Worm (Caenorhabditis elegans) whole organism, L1 larva: Measurements from ENCODE around the gene F13A2.5.

Source experiments
- aha-1 ChIP-seq: fragments of 150-350 bp; optimal IDR thresholded peaks from 2 replicates; lab custom pipeline; 2014; ENCODE audit warnings: missing biosample characterization, missing genetic modification characterization
- blmp-1 ChIP-seq: fragments of 150-350 bp; optimal IDR thresholded peaks from 2 replicates; lab custom pipeline; 2014; ENCODE audit warnings: missing biosample characterization, missing genetic modification characterization
- ces-1 ChIP-seq: fragments of 150-350 bp; optimal IDR thresholded peaks from 2 replicates; lab custom pipeline; 2014; ENCODE audit warnings: missing biosample characterization, missing genetic modification reagents, missing genetic modification characterization
- efl-1 ChIP-seq, 4 experiments: fragments of 150-350 bp; optimal IDR thresholded peaks in 3 of 4; peaks in 1 of 4; 1 replicate in 1 of 4; 2 replicates in 3 of 4; lab custom pipeline; 2014; ENCODE audit warnings: missing biosample characterization in 2 of 4, missing genetic modification characterization in 2 of 4, missing genetic modification reagents in 2 of 4
- fos-1 ChIP-seq: fragments of 150-350 bp; optimal IDR thresholded peaks from 2 replicates; lab custom pipeline; 2014; ENCODE audit warnings: missing biosample characterization, missing genetic modification characterization
- lir-3 ChIP-seq: sonication (generic microtip); optimal IDR thresholded peaks from 2 replicates; lab custom pipeline; 2016; ENCODE audit warnings: mild to moderate bottlenecking, missing genetic modification characterization, moderate library complexity, missing compliant biosample characterization; ENCODE audit not compliant: poor library complexity
- mep-1 ChIP-seq: fragments of 150-350 bp; optimal IDR thresholded peaks from 2 replicates; lab custom pipeline; 2014; ENCODE audit warnings: missing biosample characterization, missing genetic modification characterization
- nhr-76 ChIP-seq: sonication (generic microtip); optimal IDR thresholded peaks from 2 replicates; lab custom pipeline; 2017; ENCODE audit warnings: missing biosample characterization, missing genetic modification characterization
- pag-3 ChIP-seq: sonication (generic microtip); optimal IDR thresholded peaks from 2 replicates; lab custom pipeline; 2017; ENCODE audit warnings: missing genetic modification characterization, mild to moderate bottlenecking, missing compliant biosample characterization, antibody characterized with exemption, borderline replicate concordance; ENCODE audit not compliant: insufficient read depth
- pax-3 ChIP-seq: fragments of 200-800 bp; sonication (Bioruptor generic); optimal IDR thresholded peaks from 2 replicates; lab custom pipeline; 2018; ENCODE audit warnings: mild to moderate bottlenecking, missing genetic modification characterization, moderate library complexity, missing compliant biosample characterization
- pqm-1 ChIP-seq: sonication (generic microtip); optimal IDR thresholded peaks from 3 replicates; lab custom pipeline; 2017; ENCODE audit warnings: missing biosample characterization, missing genetic modification characterization
- zag-1 ChIP-seq: fragments of 150-350 bp; optimal IDR thresholded peaks from 2 replicates; lab custom pipeline; 2014; ENCODE audit warnings: missing biosample characterization, missing genetic modification characterization
- zip-4 ChIP-seq: fragments of 200-800 bp; sonication (Bioruptor generic); optimal IDR thresholded peaks from 2 replicates; lab custom pipeline; 2018; ENCODE audit warnings: mild to moderate bottlenecking, missing genetic modification characterization, moderate library complexity, missing compliant biosample characterization
- ztf-11 ChIP-seq, 2 experiments: sonication (generic microtip); optimal IDR thresholded peaks; 2 replicates each; lab custom pipeline; 2016 to 2017; ENCODE audit warnings: missing genetic modification characterization in 2 of 2, missing biosample characterization in 1 of 2, missing compliant biosample characterization in 1 of 2

DNA sequence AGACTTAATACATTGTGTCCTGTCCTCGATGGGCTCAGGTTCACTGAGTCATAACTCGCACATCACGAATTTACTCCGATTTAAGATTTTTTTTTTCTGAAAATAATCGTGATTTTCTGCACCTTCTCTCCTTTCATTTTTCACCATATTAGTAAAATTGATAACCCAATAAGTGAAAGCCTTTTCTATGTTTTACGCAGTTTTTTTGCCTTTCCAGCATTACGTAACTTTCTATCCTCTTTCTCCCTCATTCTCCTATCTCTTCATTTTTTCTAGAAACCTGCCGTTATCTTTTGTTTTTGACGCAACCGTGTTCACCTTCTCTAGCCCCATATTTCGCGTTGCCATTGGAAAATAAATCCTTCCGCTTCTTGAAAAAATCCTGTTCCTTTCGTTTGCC lies 35.5 kb upstream of the F13A2.5 start:
- TF ChIP-seq lir-3 (tag; lab: Kevin White, UChicago): no peak
- TF ChIP-seq aha-1: no peak
- no peak for TF ChIP-seq ces-1 (GFP tag; lab: Kevin White, UChicago)
- no peak for TF ChIP-seq zip-4 (GFP tag; lab: Kevin White, UChicago)
- TF ChIP-seq pax-3: no peak
- TF ChIP-seq pqm-1 (tag; lab: Kevin White, UChicago): no peak
- TF ChIP-seq fos-1 (tag; lab: Kevin White, UChicago): no peak
- no peak for TF ChIP-seq zag-1 (tag; lab: Kevin White, UChicago)
- TF ChIP-seq nhr-76 (tag; lab: Kevin White, UChicago): no peak
- TF ChIP-seq mep-1 (tag; lab: Kevin White, UChicago): no peak
- no peak for TF ChIP-seq efl-1 (optimal IDR thresholded peaks at IDR 0.05; lab: Kevin White, UChicago)
- no peak for TF ChIP-seq efl-1 (GFP tag; optimal IDR thresholded peaks at IDR 0.05 in 1 of 2; lab: Kevin White, UChicago)
- peak; percentile 59 for TF ChIP-seq blmp-1 (tag; lab: Kevin White, UChicago)
- TF ChIP-seq ztf-11 (tag; optimal IDR thresholded peaks at IDR 0.05; lab: Kevin White, UChicago): no peak
- TF ChIP-seq pag-3 (tag; lab: Kevin White, UChicago): no peak
